Fruit fly (Drosophila melanogaster) whole organism, embryonic: ENCODE data around the gene mei-218.
A peak's percentile ranks its signal among the peaks of the same experiment; 100 is the strongest.

ENCODE experiments used
- Atf-2 ChIP-seq: fragments of 200-800 bp; sonication (Bioruptor generic); optimal IDR thresholded peaks from 2 replicates; lab custom pipeline; 2016; ENCODE audit warnings: missing biosample characterization, missing genetic modification characterization
- CG10274 ChIP-seq: fragments of 200-800 bp; sonication (Bioruptor generic); optimal IDR thresholded peaks from 3 replicates; lab custom pipeline; 2017; ENCODE audit warnings: missing biosample characterization, mild to moderate bottlenecking, missing genetic modification characterization
- CG10959 ChIP-seq: fragments of 200-800 bp; sonication (Bioruptor generic); IDR thresholded peaks from 2 replicates; pipeline ENCODE4 v1.3.6; 2022; ENCODE audit warnings: missing biosample characterization, missing genetic modification characterization
- CG11247 ChIP-seq: fragments of 200-800 bp; sonication (Bioruptor generic); IDR thresholded peaks from 2 replicates; pipeline ENCODE4 v1.3.6; 2022; ENCODE audit warnings: missing biosample characterization, missing genetic modification characterization
- CG11504 ChIP-seq: fragments of 200-800 bp; sonication (Bioruptor generic); optimal IDR thresholded peaks from 3 replicates; lab custom pipeline; 2019; ENCODE audit warnings: missing biosample characterization, mild to moderate bottlenecking, missing genetic modification characterization, moderate library complexity
- CG11560 ChIP-seq: fragments of 200-800 bp; sonication (Bioruptor generic); IDR thresholded peaks from 3 replicates; pipeline ENCODE4 v1.3.6; 2022; ENCODE audit warnings: missing biosample characterization, missing genetic modification characterization
- CG11696 ChIP-seq: fragments of 200-800 bp; sonication (Bioruptor generic); IDR thresholded peaks from 2 replicates; pipeline ENCODE4 v1.3.6; 2022; ENCODE audit warnings: missing biosample characterization, missing genetic modification characterization
- CG12236 ChIP-seq: fragments of 200-800 bp; sonication (Bioruptor generic); optimal IDR thresholded peaks from 2 replicates; lab custom pipeline; 2016; ENCODE audit warnings: missing biosample characterization, missing genetic modification characterization
- CG1233 ChIP-seq: fragments of 200-800 bp; sonication (Bioruptor generic); optimal IDR thresholded peaks from 4 replicates; lab custom pipeline; 2018; ENCODE audit warnings: missing biosample characterization, mild to moderate bottlenecking, missing genetic modification characterization
- CG12659 ChIP-seq: fragments of 200-800 bp; sonication (Bioruptor generic); optimal IDR thresholded peaks from 3 replicates; lab custom pipeline; 2017; ENCODE audit warnings: mild to moderate bottlenecking, missing biosample characterization, missing genetic modification reagents, missing genetic modification characterization
- CG12942 ChIP-seq: fragments of 200-800 bp; sonication (Bioruptor generic); optimal IDR thresholded peaks from 3 replicates; lab custom pipeline; 2016; ENCODE audit warnings: missing biosample characterization, missing genetic modification characterization
- CG13287 ChIP-seq: fragments of 200-800 bp; sonication (Bioruptor generic); IDR thresholded peaks from 2 replicates; pipeline ENCODE4 v1.3.6; 2022; ENCODE audit warnings: missing biosample characterization, missing genetic modification characterization; ENCODE audit not compliant: partially characterized antibody
- CG13296 ChIP-seq: fragments of 200-800 bp; sonication (Bioruptor generic); optimal IDR thresholded peaks from 3 replicates; lab custom pipeline; 2018; ENCODE audit warnings: missing biosample characterization, mild to moderate bottlenecking, missing genetic modification characterization
- CG15269 ChIP-seq: fragments of 200-800 bp; sonication (Bioruptor generic); optimal IDR thresholded peaks from 2 replicates; lab custom pipeline; 2018; ENCODE audit warnings: missing biosample characterization, mild to moderate bottlenecking, missing genetic modification characterization, moderate library complexity
- CG1529 ChIP-seq: fragments of 200-800 bp; sonication (Bioruptor generic); optimal IDR thresholded peaks from 3 replicates; lab custom pipeline; 2018; ENCODE audit warnings: missing biosample characterization, missing genetic modification characterization
- CG17328 ChIP-seq: fragments of 200-800 bp; sonication (Bioruptor generic); IDR thresholded peaks from 2 replicates; pipeline ENCODE4 v1.3.6; 2022; ENCODE audit warnings: missing biosample characterization, missing genetic modification characterization
- CG31224 ChIP-seq: fragments of 200-800 bp; sonication (Bioruptor generic); IDR thresholded peaks from 2 replicates; pipeline ENCODE4 v1.3.6; 2022; ENCODE audit warnings: missing biosample characterization, missing genetic modification characterization
- CG34224 ChIP-seq: fragments of 200-800 bp; sonication (Bioruptor generic); IDR thresholded peaks from 3 replicates; pipeline ENCODE4 v1.3.6; 2022; ENCODE audit warnings: missing biosample characterization, missing genetic modification characterization; ENCODE audit not compliant: partially characterized antibody
- CG34376 ChIP-seq: fragments of 200-800 bp; sonication (Bioruptor generic); optimal IDR thresholded peaks from 2 replicates; lab custom pipeline; 2018; ENCODE audit warnings: missing biosample characterization, mild to moderate bottlenecking, missing genetic modification characterization
- CG3726 ChIP-seq: fragments of 200-800 bp; sonication (Bioruptor generic); IDR thresholded peaks from 3 replicates; pipeline ENCODE4, ENCODE4 v1.3.6; 2022; ENCODE audit warnings: missing biosample characterization, missing genetic modification characterization
- CG4617 ChIP-seq: fragments of 200-800 bp; sonication (Bioruptor generic); optimal IDR thresholded peaks from 3 replicates; lab custom pipeline; 2016; ENCODE audit warnings: missing biosample characterization, missing genetic modification characterization, borderline replicate concordance
- CG4730 ChIP-seq: fragments of 200-800 bp; sonication (Bioruptor generic); IDR thresholded peaks from 2 replicates; pipeline ENCODE4 v1.3.6; 2022; ENCODE audit warnings: missing biosample characterization, missing genetic modification characterization
- CG6254 ChIP-seq: fragments of 200-800 bp; sonication (Bioruptor generic); optimal IDR thresholded peaks from 3 replicates; lab custom pipeline; 2017; ENCODE audit warnings: mild to moderate bottlenecking, missing biosample characterization, missing genetic modification reagents, missing genetic modification characterization
- CG7839 ChIP-seq: fragments of 200-800 bp; sonication (Bioruptor generic); optimal IDR thresholded peaks from 3 replicates; lab custom pipeline; 2018; ENCODE audit warnings: missing biosample characterization, mild to moderate bottlenecking, missing genetic modification characterization, moderate library complexity
- CG8089 ChIP-seq: fragments of 200-800 bp; sonication (Bioruptor generic); optimal IDR thresholded peaks from 3 replicates; lab custom pipeline; 2016; ENCODE audit warnings: missing biosample characterization, missing genetic modification characterization
- CG8281 ChIP-seq: fragments of 200-800 bp; sonication (Bioruptor generic); optimal IDR thresholded peaks from 2 replicates; lab custom pipeline; 2018; ENCODE audit warnings: missing biosample characterization, mild to moderate bottlenecking, missing genetic modification characterization, moderate library complexity
- CG8944 ChIP-seq: fragments of 200-800 bp; sonication (Bioruptor generic); optimal IDR thresholded peaks from 3 replicates; lab custom pipeline; 2016; ENCODE audit warnings: missing biosample characterization, missing genetic modification characterization
- CG9437 ChIP-seq: fragments of 200-800 bp; sonication (Bioruptor generic); optimal IDR thresholded peaks from 2 replicates; lab custom pipeline; 2018; ENCODE audit warnings: missing biosample characterization, mild to moderate bottlenecking, missing genetic modification characterization
- Dfd ChIP-seq, 2 experiments: fragments of >200 bp; optimal IDR thresholded peaks; 2 replicates each; lab custom pipeline; 2017; ENCODE audit warnings: missing biosample characterization in 2 of 2, missing genetic modification characterization in 2 of 2
- Doc2 ChIP-seq: fragments of 200-800 bp; sonication (Bioruptor generic); IDR thresholded peaks from 2 replicates; pipeline ENCODE4 v1.3.6; 2022; ENCODE audit warnings: missing biosample characterization, missing genetic modification characterization
- Hand ChIP-seq: fragments of 200-800 bp; sonication (Bioruptor generic); optimal IDR thresholded peaks from 2 replicates; lab custom pipeline; 2017; ENCODE audit warnings: mild to moderate bottlenecking, missing biosample characterization, missing genetic modification reagents, missing genetic modification characterization
- HmgZ ChIP-seq: fragments of 200-800 bp; sonication (Bioruptor generic); optimal IDR thresholded peaks from 2 replicates; lab custom pipeline; 2018; ENCODE audit warnings: missing biosample characterization, mild to moderate bottlenecking, missing genetic modification characterization
- Hmx ChIP-seq: fragments of 200-800 bp; sonication (Bioruptor generic); optimal IDR thresholded peaks from 2 replicates; lab custom pipeline; 2016; ENCODE audit warnings: missing biosample characterization, missing genetic modification characterization
- Hr39 ChIP-seq: fragments of >200 bp; optimal IDR thresholded peaks from 2 replicates; lab custom pipeline; 2017
- Med ChIP-seq: fragments of 200-800 bp; sonication (Bioruptor generic); peaks from one replicate; lab custom pipeline; 2016; ENCODE audit warnings: missing biosample characterization, missing genetic modification characterization, mild to moderate bottlenecking, inconsistent platforms, moderate library complexity
- PHDP ChIP-seq: fragments of 200-800 bp; sonication (Bioruptor generic); optimal IDR thresholded peaks from 3 replicates; lab custom pipeline; 2018; ENCODE audit warnings: missing biosample characterization, mild to moderate bottlenecking, missing genetic modification characterization, moderate library complexity
- Rx ChIP-seq: fragments of 200-800 bp; sonication (Bioruptor generic); IDR thresholded peaks from 2 replicates; pipeline ENCODE4 v1.3.6; 2022; ENCODE audit warnings: missing biosample characterization, missing genetic modification characterization
- YL-1 ChIP-seq: fragments of 200-800 bp; sonication (Bioruptor generic); optimal IDR thresholded peaks from 3 replicates; lab custom pipeline; 2017; ENCODE audit warnings: missing biosample characterization, mild to moderate bottlenecking, missing genetic modification characterization
- aop ChIP-seq: fragments of 200-800 bp; sonication (Bioruptor generic); IDR thresholded peaks from 2 replicates; pipeline ENCODE4 v1.3.6; 2022; ENCODE audit warnings: missing biosample characterization, missing genetic modification characterization
- az2 ChIP-seq: fragments of 200-800 bp; sonication (Bioruptor generic); optimal IDR thresholded peaks from 3 replicates; lab custom pipeline; 2016; ENCODE audit warnings: missing biosample characterization, missing genetic modification characterization
- crol ChIP-seq: fragments of 200-800 bp; sonication (Bioruptor generic); IDR thresholded peaks from 2 replicates; pipeline ENCODE4 v1.3.6; 2022; ENCODE audit warnings: missing biosample characterization, missing genetic modification characterization
- dpn ChIP-seq, 2 experiments: fragments of 200-800 bp; sonication (Bioruptor generic); optimal IDR thresholded peaks; 3 replicates each; lab custom pipeline; 2016; ENCODE audit warnings: missing biosample characterization in 2 of 2, missing genetic modification characterization in 2 of 2
- gcm2 ChIP-seq: fragments of 200-800 bp; sonication (Bioruptor generic); optimal IDR thresholded peaks from 2 replicates; lab custom pipeline; 2016; ENCODE audit warnings: missing biosample characterization, missing genetic modification characterization
- gem ChIP-seq: fragments of 200-800 bp; sonication (Bioruptor generic); optimal IDR thresholded peaks from 2 replicates; lab custom pipeline; 2019; ENCODE audit warnings: missing biosample characterization, mild to moderate bottlenecking, missing genetic modification characterization, moderate library complexity
- hkb ChIP-seq, 2 experiments: fragments of 200-800 bp in 1 of 2; fragments of >200 bp in 1 of 2; sonication (Bioruptor generic) in 1 of 2; IDR thresholded peaks in 1 of 2; optimal IDR thresholded peaks in 1 of 2; 2 replicates each; pipeline versions ENCODE4 v1.3.6 to Lab custom; 2017 to 2022; ENCODE audit warnings: missing biosample characterization in 1 of 2, missing genetic modification characterization in 1 of 2
- nmo ChIP-seq: fragments of 200-800 bp; sonication (Bioruptor generic); optimal IDR thresholded peaks from 2 replicates; lab custom pipeline; 2018; ENCODE audit warnings: missing biosample characterization, mild to moderate bottlenecking, missing genetic modification characterization, moderate library complexity
- p53 ChIP-seq: fragments of 200-800 bp; sonication (Bioruptor generic); optimal IDR thresholded peaks from 2 replicates; lab custom pipeline; 2016; ENCODE audit warnings: missing biosample characterization, missing genetic modification characterization
- salm ChIP-seq: fragments of 200-800 bp; sonication (Bioruptor generic); optimal IDR thresholded peaks from 2 replicates; lab custom pipeline; 2018; ENCODE audit warnings: missing biosample characterization, mild to moderate bottlenecking, missing genetic modification characterization
- slp2 ChIP-seq: fragments of 200-800 bp; sonication (Bioruptor generic); optimal IDR thresholded peaks from 2 replicates; lab custom pipeline; 2016; ENCODE audit warnings: missing biosample characterization, missing genetic modification characterization
- trh ChIP-seq: fragments of 200-800 bp; sonication (Bioruptor generic); optimal IDR thresholded peaks from 2 replicates; lab custom pipeline; 2016; ENCODE audit warnings: missing biosample characterization, missing genetic modification characterization
- vfl ChIP-seq: fragments of 200-800 bp; sonication (Bioruptor generic); optimal IDR thresholded peaks from 2 replicates; lab custom pipeline; 2016; ENCODE audit warnings: missing biosample characterization, missing genetic modification characterization

The mei-218 gene

dm6 chrX:17109673-17110072, 33.1 kb downstream of the mei-218 start (continued):
- TF ChIP-seq gcm2 (GFP tag; lab: Kevin White, UChicago), result no peak
- TF ChIP-seq CG3726, result no peak
- TF ChIP-seq Hr39 (lab: Kevin White, UChicago), result no peak
- TF ChIP-seq Hand (GFP tag; lab: Kevin White, UChicago), result no peak
- TF ChIP-seq CG1529 (GFP tag; lab: Kevin White, UChicago), result no peak
- TF ChIP-seq Doc2 (GFP tag; lab: Robert Waterston, UW), result no peak
- TF ChIP-seq CG12942, result no peak

DNA sequence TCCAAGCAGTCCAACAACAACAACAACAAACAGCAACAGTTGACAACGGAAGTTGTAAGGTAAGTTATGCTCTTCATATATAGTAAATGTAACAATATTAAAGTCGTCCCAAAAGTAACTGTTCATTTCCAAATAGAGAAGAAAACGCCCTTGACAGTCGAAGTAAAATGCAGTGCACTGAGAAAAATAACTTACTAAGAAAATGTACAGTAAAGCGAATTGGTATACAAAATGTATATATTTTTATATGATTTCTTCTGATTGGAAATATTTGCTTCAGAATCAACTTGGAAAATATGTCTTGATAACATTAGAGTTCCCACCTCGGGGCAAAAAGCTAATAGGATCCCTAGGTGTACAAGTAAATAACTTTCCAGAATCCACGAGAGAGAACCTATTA, 34.8 kb downstream of the mei-218 start:
- TF ChIP-seq salm (tag; lab: Kevin White, UChicago) (no peak), slp2 (GFP tag; lab: Kevin White, UChicago) (no peak), CG12236 (no peak), dpn (GFP tag; optimal IDR thresholded peaks at IDR 0.05; lab: Kevin White, UChicago) (no peak), CG12659 (GFP tag; lab: Kevin White, UChicago) (no peak), HmgZ (tag; lab: Kevin White, UChicago) (no peak), CG13296 (GFP tag; lab: Kevin White, UChicago) (no peak), CG34224 (GFP tag; lab: Robert Waterston, UW) (no peak), CG11247 (no peak), CG17328 (GFP tag; lab: Robert Waterston, UW) (no peak), CG11504 (tag; lab: Kevin White, UChicago) (peak; percentile 11), CG4617 (GFP tag; lab: Kevin White, UChicago) (no peak), CG10959 (GFP tag; lab: Robert Waterston, UW) (no peak), trh (GFP tag; lab: Kevin White, UChicago) (no peak), gem (tag; lab: Kevin White, UChicago) (peak; percentile 43), az2 (GFP tag; lab: Kevin White, UChicago) (no peak), Med (peak; percentile 56), CG1233 (GFP tag; lab: Kevin White, UChicago) (no peak), CG11560 (tag; lab: Robert Waterston, UW) (no peak), PHDP (tag; lab: Kevin White, UChicago) (no peak), CG34376 (GFP tag; lab: Kevin White, UChicago) (no peak), Hmx (GFP tag; lab: Kevin White, UChicago) (no peak), CG31224 (no peak), aop (GFP tag; lab: Robert Waterston, UW) (no peak), CG15269 (tag; lab: Kevin White, UChicago) (peak; percentile 28), CG8281 (no peak), CG10274 (no peak), CG8944 (no peak), nmo (GFP tag; lab: Kevin White, UChicago) (no peak), CG11696 (GFP tag; lab: Robert Waterston, UW) (no peak), CG6254 (GFP tag; lab: Kevin White, UChicago) (no peak), CG13287 (GFP tag; lab: Robert Waterston, UW) (no peak), CG7839 (peak; percentile 6), Atf-2 (GFP tag; lab: Kevin White, UChicago) (no peak), p53 (GFP tag; lab: Kevin White, UChicago) (no peak), vfl (GFP tag; lab: Kevin White, UChicago) (no peak), hkb (optimal IDR thresholded peaks at IDR 0.05; lab: Kevin White, UChicago) (no peak), hkb (GFP tag; IDR thresholded peaks at IDR 0.05; lab: Robert Waterston, UW) (no peak), CG4730 (GFP tag; lab: Robert Waterston, UW) (no peak), crol (GFP tag; lab: Robert Waterston, UW) (no peak), CG8089 (no peak), Dfd (GFP tag; optimal IDR thresholded peaks at IDR 0.05; lab: Kevin White, UChicago) (no peak), YL-1 (GFP tag; lab: Kevin White, UChicago) (no peak), CG9437 (GFP tag; lab: Kevin White, UChicago) (no peak), Rx (GFP tag; lab: Robert Waterston, UW) (no peak)
